Worm (Caenorhabditis elegans) whole organism, L2 larva: ENCODE data around the gene let-23.

Source experiments
- ZK546.5 ChIP-seq: sonication (generic microtip); optimal IDR thresholded peaks from 2 replicates; lab custom pipeline; 2017; ENCODE audit warnings: missing biosample characterization, missing genetic modification characterization
- aly-2 ChIP-seq: fragments of 150-350 bp; optimal IDR thresholded peaks from 2 replicates; lab custom pipeline; 2014; ENCODE audit warnings: missing biosample characterization, missing genetic modification characterization
- ama-1 ChIP-seq: fragments of 150-350 bp; optimal IDR thresholded peaks from 2 replicates; lab custom pipeline; 2018; ENCODE audit warnings: inconsistent platforms
- elt-1 ChIP-seq: fragments of 150-350 bp; optimal IDR thresholded peaks from 2 replicates; lab custom pipeline; 2014; ENCODE audit warnings: missing biosample characterization, missing genetic modification characterization
- nhr-77 ChIP-seq: fragments of 150-350 bp; optimal IDR thresholded peaks from 2 replicates; lab custom pipeline; 2014; ENCODE audit warnings: missing biosample characterization, missing genetic modification characterization

ce11 chrII:9172849-9173248 lies 24.5 kb upstream of the let-23 start, which contains the start of gene T23G7.2:
- TF ChIP-seq ama-1 (lab: Kevin White, UChicago) (no peak), ZK546.5 (tag; lab: Kevin White, UChicago) (no peak), elt-1 (tag; lab: Kevin White, UChicago) (no peak), nhr-77 (no peak), aly-2 (no peak)
